Fruit fly (Drosophila melanogaster): ENCODE data around the gene hry.

dm6 chr3L:8699612-8700011 is 24.1 kb downstream of the hry start:
- no peak for TF ChIP-seq insv (optimal IDR thresholded peaks at IDR 0.05)
- no peak for TF ChIP-seq h (optimal IDR thresholded peaks at IDR 0.05)
- TF ChIP-seq Sin3A (optimal IDR thresholded peaks at IDR 0.05) = no peak
- TF ChIP-seq ttk (optimal IDR thresholded peaks at IDR 0.05) = no peak
- TF ChIP-seq psq (optimal IDR thresholded peaks at IDR 0.05) = no peak
- no peak for TF ChIP-seq Myc (optimal IDR thresholded peaks at IDR 0.05)
